Worm (Caenorhabditis elegans) whole organism, early embryonic: ENCODE results near the gene C25A11.2.

Source experiments
- B0310.2 ChIP-seq: sonication (generic microtip); optimal IDR thresholded peaks from 2 replicates; lab custom pipeline; 2016; ENCODE audit warnings: mild to moderate bottlenecking, missing genetic modification characterization, missing compliant biosample characterization
- F13C5.2 ChIP-seq: sonication (generic microtip); optimal IDR thresholded peaks from 2 replicates; lab custom pipeline; 2017; ENCODE audit warnings: mild to moderate bottlenecking, missing genetic modification characterization, inconsistent platforms, missing compliant biosample characterization
- aly-1 ChIP-seq: sonication (generic microtip); optimal IDR thresholded peaks from 2 replicates; lab custom pipeline; 2016; ENCODE audit warnings: missing genetic modification characterization, missing compliant biosample characterization
- ama-1 ChIP-seq: fragments of 150-350 bp; optimal IDR thresholded peaks from 2 replicates; lab custom pipeline; 2014
- ceh-36 ChIP-seq: sonication (generic microtip); optimal IDR thresholded peaks from 2 replicates; lab custom pipeline; 2016; ENCODE audit warnings: missing genetic modification characterization, inconsistent platforms, missing compliant biosample characterization
- ets-7 ChIP-seq: sonication (generic microtip); optimal IDR thresholded peaks from 2 replicates; lab custom pipeline; 2016; ENCODE audit warnings: missing genotype, missing genetic modification characterization, missing compliant biosample characterization
- flt-1 ChIP-seq: fragments of 200-800 bp; sonication (Bioruptor generic); IDR thresholded peaks from 2 replicates; pipeline ENCODE4 v1.3.6; 2022; ENCODE audit warnings: missing genetic modification characterization, missing compliant biosample characterization
- hmg-4 ChIP-seq: fragments of 200-800 bp; sonication (Bioruptor generic); optimal IDR thresholded peaks from 2 replicates; lab custom pipeline; 2018; ENCODE audit warnings: mild to moderate bottlenecking, missing genetic modification characterization, missing compliant biosample characterization
- hnd-1 ChIP-seq: sonication (generic microtip); optimal IDR thresholded peaks from 2 replicates; lab custom pipeline; 2016; ENCODE audit warnings: missing genetic modification characterization, missing compliant biosample characterization
- tbx-37 ChIP-seq: fragments of 200-800 bp; sonication (Bioruptor generic); conservative IDR thresholded peaks from 2 replicates; pipeline ENCODE4 v1.3.6; 2022; ENCODE audit warnings: missing genetic modification reagents, missing genetic modification characterization, missing compliant biosample characterization
- tra-4 ChIP-seq: sonication (generic microtip); optimal IDR thresholded peaks from 2 replicates; lab custom pipeline; 2017; ENCODE audit warnings: missing genetic modification characterization, missing compliant biosample characterization

- TF ChIP-seq ceh-36 (tag; lab: Kevin White, UChicago) (no peak), ama-1 (lab: Kevin White, UChicago) (no peak), tbx-37 (GFP tag; lab: Robert Waterston, UW) (no peak), hmg-4 (GFP tag; lab: Kevin White, UChicago) (no peak), B0310.2 (tag; lab: Kevin White, UChicago) (no peak), ets-7 (tag; lab: Kevin White, UChicago) (no peak), tra-4 (tag; lab: Kevin White, UChicago) (no peak), hnd-1 (no peak), F13C5.2 (no peak), flt-1 (GFP tag; lab: Robert Waterston, UW) (no peak), aly-1 (tag; lab: Kevin White, UChicago) (no peak)
These were observed 32.0 kb downstream of the C25A11.2 start, which contains the start of gene B0563.5 for ce11 chrX:9145848-9146247.
